Fruit fly (Drosophila melanogaster) whole organism, pupa: Measurements from ENCODE around the gene CG17816.
A peak's percentile ranks its signal among the peaks of the same experiment; 100 is the strongest.

Source experiments
- CG10348 ChIP-seq: fragments of 200-800 bp; sonication (Bioruptor generic); IDR thresholded peaks from 2 replicates; pipeline ENCODE4 v1.3.6; 2022; ENCODE audit warnings: missing biosample characterization, missing genetic modification characterization
- CG12605 ChIP-seq: fragments of 200-800 bp; sonication (Bioruptor generic); IDR thresholded peaks from 2 replicates; pipeline ENCODE4 v1.3.6; 2022; ENCODE audit warnings: missing biosample characterization, missing genetic modification characterization
- CG17806 ChIP-seq: fragments of 200-800 bp; sonication (Bioruptor generic); optimal IDR thresholded peaks from 2 replicates; lab custom pipeline; 2018; ENCODE audit warnings: missing biosample characterization, mild to moderate bottlenecking, missing genetic modification characterization, moderate library complexity
- CG8301 ChIP-seq: fragments of 200-800 bp; sonication (Bioruptor generic); optimal IDR thresholded peaks from 2 replicates; lab custom pipeline; 2018; ENCODE audit warnings: missing biosample characterization, mild to moderate bottlenecking, missing genetic modification characterization
- CG9948 ChIP-seq: fragments of 200-800 bp; sonication (Bioruptor generic); optimal IDR thresholded peaks from 2 replicates; lab custom pipeline; 2018; ENCODE audit warnings: missing biosample characterization, mild to moderate bottlenecking, missing genetic modification characterization, moderate library complexity
- EcR ChIP-seq: fragments of 200-800 bp; sonication (Bioruptor generic); optimal IDR thresholded peaks from 3 replicates; lab custom pipeline; 2019; ENCODE audit warnings: missing biosample characterization, missing genetic modification characterization, mild to moderate bottlenecking, moderate library complexity, missing genetic modification reagents
- Ets98B ChIP-seq: fragments of 200-800 bp; sonication (Bioruptor generic); IDR thresholded peaks from 2 replicates; pipeline ENCODE4 v1.3.6; 2022; ENCODE audit warnings: missing biosample characterization, missing genetic modification characterization
- Pif1A ChIP-seq: fragments of 200-800 bp; sonication (Bioruptor generic); optimal IDR thresholded peaks from 3 replicates; lab custom pipeline; 2016; ENCODE audit warnings: missing biosample characterization, missing genetic modification characterization
- rn ChIP-seq: fragments of 200-800 bp; sonication (Bioruptor generic); IDR thresholded peaks from 2 replicates; pipeline ENCODE4 v1.3.6; 2022; ENCODE audit warnings: missing biosample characterization, missing genetic modification characterization

DNA sequence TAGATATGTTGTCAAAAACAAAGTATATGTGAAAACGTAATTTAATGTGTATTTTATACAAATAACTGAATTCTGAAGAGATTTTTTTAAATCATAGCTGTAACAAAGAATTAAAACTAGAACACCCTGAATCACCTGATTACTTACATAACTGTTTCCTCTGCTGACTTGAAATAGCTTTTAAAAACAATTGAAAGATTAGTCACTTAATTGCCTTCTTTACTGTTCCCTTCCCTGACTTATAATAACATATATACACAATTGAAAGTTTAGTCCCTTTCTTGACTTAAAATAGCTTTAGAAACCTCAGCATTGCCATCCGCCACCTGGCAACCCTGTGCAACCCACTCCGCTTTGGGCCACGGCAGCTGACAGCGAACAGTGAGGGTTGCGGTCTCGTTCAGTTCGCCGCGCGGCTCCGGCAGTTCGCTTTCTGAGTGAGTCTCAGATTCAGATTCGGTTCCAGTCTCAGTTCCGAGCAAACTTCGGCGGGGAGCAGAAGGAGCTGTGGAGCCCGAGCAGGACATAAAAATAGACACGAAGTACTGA, 72.5 kb downstream of the CG17816 start, which contains the start of gene CG34384:
- TF ChIP-seq CG9948 (tag; lab: Kevin White, UChicago) (peak; percentile 23), CG10348 (no peak), Ets98B (no peak), CG17806 (tag; lab: Kevin White, UChicago) (peak; percentile 16), EcR (no peak), CG8301 (tag; lab: Kevin White, UChicago) (peak; percentile 31), rn (GFP tag; lab: Robert Waterston, UW) (no peak), Pif1A (GFP tag; lab: Kevin White, UChicago) (peak; percentile 21), CG12605 (GFP tag; lab: Robert Waterston, UW) (no peak)
